Fruit fly (Drosophila melanogaster) whole organism: ENCODE measurements around the gene CAH1.

ENCODE experiments used
- CG8478 ChIP-seq: fragments of >200 bp; optimal IDR thresholded peaks from 2 replicates; lab custom pipeline; 2018; ENCODE audit warnings: inconsistent platforms
- Dll ChIP-seq: fragments of >200 bp; optimal IDR thresholded peaks from 2 replicates; lab custom pipeline; 2017
- EcR ChIP-seq, 2 experiments: fragments of >200 bp; optimal IDR thresholded peaks; 2 replicates each; lab custom pipeline; 2017; ENCODE audit warnings: missing biosample characterization in 2 of 2, missing genetic modification characterization in 2 of 2, missing genetic modification reagents in 2 of 2
- pan ChIP-seq: fragments of >200 bp; optimal IDR thresholded peaks from 2 replicates; lab custom pipeline; 2017
- psq ChIP-seq: fragments of >200 bp; optimal IDR thresholded peaks from 2 replicates; lab custom pipeline; 2017
- usp ChIP-seq: fragments of >200 bp; optimal IDR thresholded peaks from 2 replicates; lab custom pipeline; 2017; ENCODE audit warnings: missing biosample characterization, missing genetic modification characterization, mixed read lengths

CAH1 gene

dm6 chr2L:13790715-13791114 is 12.7 kb upstream of the CAH1 start, which contains the start of gene CG16863:
Gene CG16863, plus strand, starts transcription at chr2L:13790959.
- TF ChIP-seq usp (GFP tag; lab: Kevin White, UChicago) (no peak), Dll (lab: Kevin White, UChicago) (no peak), CG8478 (no peak), EcR (GFP tag; optimal IDR thresholded peaks at IDR 0.05; lab: Kevin White, UChicago) (no peak), psq (no peak), pan (lab: Kevin White, UChicago) (no peak)

- TF ChIP-seq usp (GFP tag; lab: Kevin White, UChicago) (no peak), Dll (lab: Kevin White, UChicago) (no peak), psq (no peak), CG8478 (no peak), EcR (GFP tag; optimal IDR thresholded peaks at IDR 0.05; lab: Kevin White, UChicago) (no peak), pan (lab: Kevin White, UChicago) (no peak)
Measured at dm6 chr2L:13793405-13793804, 10.0 kb upstream of the CAH1 start, which contains the start of gene Sec71. Gene Sec71, plus strand, starts transcription at chr2L:13793521.

- TF ChIP-seq psq = no peak
- TF ChIP-seq usp (GFP tag; lab: Kevin White, UChicago) = no peak
- no peak for TF ChIP-seq Dll (lab: Kevin White, UChicago)
- TF ChIP-seq pan (lab: Kevin White, UChicago) = no peak
- TF ChIP-seq CG8478 = no peak
- TF ChIP-seq EcR (GFP tag; optimal IDR thresholded peaks at IDR 0.05; lab: Kevin White, UChicago) = no peak
Measured at dm6 chr2L:13801166-13801565, 2.3 kb upstream of the CAH1 start.

- no peak for TF ChIP-seq psq
- no peak for TF ChIP-seq pan (lab: Kevin White, UChicago)
- TF ChIP-seq Dll (lab: Kevin White, UChicago) = no peak
- TF ChIP-seq CG8478 = no peak
- TF ChIP-seq EcR (GFP tag; optimal IDR thresholded peaks at IDR 0.05; lab: Kevin White, UChicago) = no peak
- TF ChIP-seq usp (GFP tag; lab: Kevin White, UChicago) = no peak
Measured at dm6 chr2L:13802075-13802639, 1.3 kb upstream of the CAH1 start.

- TF ChIP-seq EcR (GFP tag; optimal IDR thresholded peaks at IDR 0.05; lab: Kevin White, UChicago) (no peak), CG8478 (no peak), psq (no peak), usp (GFP tag; lab: Kevin White, UChicago) (no peak)
Measured at dm6 chr2L:13803805-13804560, 557 bp downstream of the CAH1 start.

dm6 chr2L:13804561-13805067 is 1.2 kb downstream of the CAH1 start:
- TF ChIP-seq usp (GFP tag; lab: Kevin White, UChicago) (no peak), Dll (lab: Kevin White, UChicago) (no peak), EcR (GFP tag; optimal IDR thresholded peaks at IDR 0.05; lab: Kevin White, UChicago) (no peak), CG8478 (no peak), pan (lab: Kevin White, UChicago) (no peak), psq (no peak)

dm6 chr2L:13805170-13805569 is 1.7 kb downstream of the CAH1 start:
- TF ChIP-seq pan (lab: Kevin White, UChicago) = no peak
- TF ChIP-seq Dll (lab: Kevin White, UChicago) = no peak
- no peak for TF ChIP-seq EcR (GFP tag; optimal IDR thresholded peaks at IDR 0.05; lab: Kevin White, UChicago)
- no peak for TF ChIP-seq psq
- no peak for TF ChIP-seq CG8478
- TF ChIP-seq usp (GFP tag; lab: Kevin White, UChicago) = no peak

dm6 chr2L:13807097-13807496 is 3.7 kb downstream of the CAH1 start:
- TF ChIP-seq Dll (lab: Kevin White, UChicago) (no peak), CG8478 (no peak), usp (GFP tag; lab: Kevin White, UChicago) (no peak), psq (no peak), pan (lab: Kevin White, UChicago) (no peak), EcR (GFP tag; optimal IDR thresholded peaks at IDR 0.05; lab: Kevin White, UChicago) (no peak)

- TF ChIP-seq pan (lab: Kevin White, UChicago) = no peak
- TF ChIP-seq Dll (lab: Kevin White, UChicago) = no peak
- no peak for TF ChIP-seq usp (GFP tag; lab: Kevin White, UChicago)
- no peak for TF ChIP-seq CG8478
- no peak for TF ChIP-seq psq
- no peak for TF ChIP-seq EcR (GFP tag; optimal IDR thresholded peaks at IDR 0.05; lab: Kevin White, UChicago)
Measured at dm6 chr2L:13807959-13808358, 4.5 kb downstream of the CAH1 start.

dm6 chr2L:13811323-13811722 is 7.9 kb downstream of the CAH1 start, which contains the start of the genes Adat1 and CG16865:
Gene Adat1, minus strand, starts transcription at chr2L:13811474.
Gene CG16865, plus strand, starts transcription at chr2L:13811522.
- TF ChIP-seq psq = no peak
- no peak for TF ChIP-seq usp (GFP tag; lab: Kevin White, UChicago)
- no peak for TF ChIP-seq Dll (lab: Kevin White, UChicago)
- no peak for TF ChIP-seq CG8478
- no peak for TF ChIP-seq pan (lab: Kevin White, UChicago)
- TF ChIP-seq EcR (GFP tag; optimal IDR thresholded peaks at IDR 0.05; lab: Kevin White, UChicago) = no peak

dm6 chr2L:13813156-13813555 is 9.7 kb downstream of the CAH1 start, which contains the start of gene CG16888:
Gene CG16888, minus strand, starts transcription at chr2L:13813256.
- TF ChIP-seq Dll (lab: Kevin White, UChicago) = no peak
- no peak for TF ChIP-seq pan (lab: Kevin White, UChicago)
- TF ChIP-seq CG8478 = no peak
- no peak for TF ChIP-seq usp (GFP tag; lab: Kevin White, UChicago)
- TF ChIP-seq psq = no peak
- no peak for TF ChIP-seq EcR (GFP tag; optimal IDR thresholded peaks at IDR 0.05; lab: Kevin White, UChicago)
